Fruit fly (Drosophila melanogaster): Measurements from ENCODE around the gene CG9568.

DNA sequence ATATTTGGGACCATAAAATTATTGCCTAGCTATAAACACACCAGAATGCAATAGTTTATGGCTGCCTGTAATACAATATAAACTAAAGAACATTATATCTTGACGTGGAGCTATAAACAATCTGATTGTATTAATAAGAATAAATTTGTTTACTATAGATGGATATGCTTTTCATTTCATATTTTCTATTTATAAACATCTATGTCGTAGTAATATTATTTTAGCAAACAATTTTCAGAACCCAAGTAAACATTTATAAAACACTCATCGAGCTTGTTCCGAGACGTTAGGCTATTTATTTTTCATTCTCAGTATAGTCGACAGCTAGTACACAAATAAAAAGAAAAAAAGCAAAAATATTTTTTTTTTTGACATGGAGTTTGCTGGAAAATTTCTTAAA is 30.0 kb upstream of the CG9568 start, which contains the start of gene CG18662:
- TF ChIP-seq OdsH (GFP tag; optimal IDR thresholded peaks at IDR 0.05) (no peak), tai (GFP tag; optimal IDR thresholded peaks at IDR 0.05) (no peak), pan (optimal IDR thresholded peaks at IDR 0.05) (no peak), jim (GFP tag; optimal IDR thresholded peaks at IDR 0.05) (no peak), usp (GFP tag; optimal IDR thresholded peaks at IDR 0.05) (no peak), br (GFP tag; optimal IDR thresholded peaks at IDR 0.05) (no peak), rgr (GFP tag; optimal IDR thresholded peaks at IDR 0.05) (no peak), brk (GFP tag; optimal IDR thresholded peaks at IDR 0.05) (no peak), fru (GFP tag; optimal IDR thresholded peaks at IDR 0.05) (no peak), ey (GFP tag; optimal IDR thresholded peaks at IDR 0.05) (no peak), dmrt93B (GFP tag; optimal IDR thresholded peaks at IDR 0.05) (no peak)
